Worm (Caenorhabditis elegans) whole organism, L3 larva: ENCODE data around the gene nhr-28.

ENCODE experiments used
- R02D3.7 ChIP-seq: fragments of 150-350 bp; optimal IDR thresholded peaks from 2 replicates; lab custom pipeline; 2014; ENCODE audit warnings: missing biosample characterization, missing genetic modification characterization
- aly-2 ChIP-seq: fragments of 150-350 bp; optimal IDR thresholded peaks from 2 replicates; lab custom pipeline; 2014; ENCODE audit warnings: missing biosample characterization, missing genetic modification characterization
- daf-12 ChIP-seq: fragments of 150-350 bp; optimal IDR thresholded peaks from 2 replicates; lab custom pipeline; 2014; ENCODE audit warnings: missing biosample characterization, missing genetic modification reagents, missing genetic modification characterization
- egl-27 ChIP-seq: sonication (generic microtip); optimal IDR thresholded peaks from 4 replicates; lab custom pipeline; 2017; ENCODE audit warnings: missing biosample characterization, missing genetic modification reagents, missing genetic modification characterization
- elt-1 ChIP-seq: fragments of 150-350 bp; optimal IDR thresholded peaks from 2 replicates; lab custom pipeline; 2014; ENCODE audit warnings: missing biosample characterization, missing genetic modification characterization
- elt-2 ChIP-seq: sonication (generic microtip); optimal IDR thresholded peaks from 2 replicates; lab custom pipeline; 2016; ENCODE audit warnings: missing genetic modification reagents, mild to moderate bottlenecking, missing genetic modification characterization, missing compliant biosample characterization
- eor-1 ChIP-seq, 2 experiments: fragments of 150-350 bp; optimal IDR thresholded peaks; 2 replicates each; lab custom pipeline; 2014 to 2018; ENCODE audit warnings: missing biosample characterization in 2 of 2, missing genetic modification characterization in 2 of 2
- fkh-10 ChIP-seq: sonication (generic microtip); optimal IDR thresholded peaks from 2 replicates; lab custom pipeline; 2017; ENCODE audit warnings: missing biosample characterization, missing genetic modification reagents, missing genetic modification characterization
- fkh-2 ChIP-seq: fragments of 150-350 bp; optimal IDR thresholded peaks from 2 replicates; lab custom pipeline; 2014; ENCODE audit warnings: missing biosample characterization, missing genetic modification reagents, missing genetic modification characterization
- fos-1 ChIP-seq: fragments of 150-350 bp; optimal IDR thresholded peaks from 2 replicates; lab custom pipeline; 2014; ENCODE audit warnings: missing biosample characterization, missing genetic modification characterization
- jun-1 ChIP-seq: fragments of 150-350 bp; optimal IDR thresholded peaks from 2 replicates; lab custom pipeline; 2014; ENCODE audit warnings: missing biosample characterization, missing genetic modification reagents, missing genetic modification characterization
- lin-15B ChIP-seq: fragments of 150-350 bp; optimal IDR thresholded peaks from 2 replicates; lab custom pipeline; 2014; ENCODE audit warnings: missing biosample characterization, missing genetic modification characterization
- lin-39 ChIP-seq: fragments of 150-350 bp; optimal IDR thresholded peaks from 2 replicates; lab custom pipeline; 2018; ENCODE audit warnings: missing biosample characterization, missing genetic modification reagents, missing genetic modification characterization
- mdl-1 ChIP-seq: fragments of 150-350 bp; optimal IDR thresholded peaks from 2 replicates; lab custom pipeline; 2014; ENCODE audit warnings: missing biosample characterization, missing genetic modification characterization
- mml-1 ChIP-seq: fragments of 150-350 bp; sonication (generic microtip); optimal IDR thresholded peaks from 3 replicates; lab custom pipeline; 2014; ENCODE audit warnings: missing biosample characterization, missing genetic modification characterization
- nfya-1 ChIP-seq: sonication (generic microtip); optimal IDR thresholded peaks from 2 replicates; lab custom pipeline; 2017; ENCODE audit warnings: missing genetic modification characterization, mild to moderate bottlenecking, missing compliant biosample characterization, antibody characterized with exemption, moderate library complexity; ENCODE audit not compliant: insufficient read depth
- nhr-11 ChIP-seq: fragments of 150-350 bp; optimal IDR thresholded peaks from 2 replicates; lab custom pipeline; 2014; ENCODE audit warnings: missing biosample characterization, missing genetic modification characterization
- nhr-25 ChIP-seq: sonication (generic microtip); optimal IDR thresholded peaks from 2 replicates; lab custom pipeline; 2017; ENCODE audit warnings: missing biosample characterization, missing genetic modification characterization
- nhr-28 ChIP-seq: fragments of 150-350 bp; optimal IDR thresholded peaks from 2 replicates; lab custom pipeline; 2014; ENCODE audit warnings: missing biosample characterization, missing genetic modification characterization
- nhr-76 ChIP-seq: fragments of 150-350 bp; sonication (generic microtip); optimal IDR thresholded peaks from 5 replicates; lab custom pipeline; 2014; ENCODE audit warnings: missing biosample characterization, missing genetic modification characterization
- nhr-77 ChIP-seq: fragments of 150-350 bp; optimal IDR thresholded peaks from 2 replicates; lab custom pipeline; 2014; ENCODE audit warnings: missing biosample characterization, missing genetic modification characterization
- pha-4 ChIP-seq: fragments of 150-350 bp; optimal IDR thresholded peaks from 2 replicates; lab custom pipeline; 2014; ENCODE audit warnings: missing biosample characterization, missing genetic modification reagents, missing genetic modification characterization
- pqm-1 ChIP-seq: fragments of 150-350 bp; optimal IDR thresholded peaks from 2 replicates; lab custom pipeline; 2017; ENCODE audit warnings: missing biosample characterization, missing genetic modification characterization, inconsistent platforms
- sea-2 ChIP-seq: fragments of 150-350 bp; sonication (generic microtip); optimal IDR thresholded peaks from 4 replicates; lab custom pipeline; 2014; ENCODE audit warnings: missing biosample characterization, missing genetic modification reagents, missing genetic modification characterization
- skn-1 ChIP-seq: fragments of 150-350 bp; optimal IDR thresholded peaks from 2 replicates; lab custom pipeline; 2014; ENCODE audit warnings: missing biosample characterization, missing genetic modification characterization
- snpc-4 ChIP-seq: fragments of 150-350 bp; optimal IDR thresholded peaks from 2 replicates; lab custom pipeline; 2014; ENCODE audit warnings: missing biosample characterization, missing genetic modification characterization
- tbx-2 ChIP-seq: sonication (generic microtip); optimal IDR thresholded peaks from 2 replicates; lab custom pipeline; 2016; ENCODE audit warnings: mild to moderate bottlenecking, missing genetic modification characterization, missing compliant biosample characterization
- unc-39 ChIP-seq: sonication (generic microtip); optimal IDR thresholded peaks from 4 replicates; lab custom pipeline; 2017; ENCODE audit warnings: missing biosample characterization, missing genetic modification characterization
- zag-1 ChIP-seq: fragments of 150-350 bp; optimal IDR thresholded peaks from 2 replicates; lab custom pipeline; 2014; ENCODE audit warnings: missing biosample characterization, missing genetic modification characterization
- ztf-11 ChIP-seq: fragments of 150-350 bp; optimal IDR thresholded peaks from 2 replicates; lab custom pipeline; 2014; ENCODE audit warnings: missing biosample characterization, missing genetic modification characterization
- ztf-4 ChIP-seq: fragments of 150-350 bp; optimal IDR thresholded peaks from 2 replicates; lab custom pipeline; 2014; ENCODE audit warnings: missing biosample characterization, missing genetic modification characterization

Gene nhr-28

DNA sequence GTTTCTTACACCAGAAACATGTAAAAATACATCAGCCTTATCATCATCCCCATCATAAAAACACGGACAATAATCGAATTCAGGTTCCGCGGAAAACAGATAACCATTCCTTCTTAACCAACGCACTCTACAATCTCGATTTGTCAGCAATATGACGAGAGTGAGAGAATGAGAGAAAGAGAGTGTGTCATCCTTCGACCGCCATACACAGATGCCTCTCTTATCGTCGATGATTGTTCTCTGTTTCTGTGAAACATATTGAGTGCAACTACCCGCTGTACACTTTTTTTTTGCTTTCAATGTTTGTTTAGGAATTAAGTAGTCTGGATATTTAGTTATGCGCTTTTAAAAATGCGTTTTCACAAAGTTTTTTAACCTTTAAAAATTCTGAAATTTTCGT, 5.8 kb upstream of the nhr-28 start (continued):
- no peak for TF ChIP-seq mdl-1
- peak; percentile 91 for TF ChIP-seq skn-1 (tag; lab: Kevin White, UChicago)
- TF ChIP-seq nhr-76 (tag; lab: Kevin White, UChicago) = no peak
- TF ChIP-seq fkh-2 = no peak
- TF ChIP-seq snpc-4 = no peak
- TF ChIP-seq nfya-1 (tag; lab: Kevin White, UChicago) = peak; percentile 33
- TF ChIP-seq nhr-25 (tag; lab: Kevin White, UChicago) = peak; percentile 36

DNA sequence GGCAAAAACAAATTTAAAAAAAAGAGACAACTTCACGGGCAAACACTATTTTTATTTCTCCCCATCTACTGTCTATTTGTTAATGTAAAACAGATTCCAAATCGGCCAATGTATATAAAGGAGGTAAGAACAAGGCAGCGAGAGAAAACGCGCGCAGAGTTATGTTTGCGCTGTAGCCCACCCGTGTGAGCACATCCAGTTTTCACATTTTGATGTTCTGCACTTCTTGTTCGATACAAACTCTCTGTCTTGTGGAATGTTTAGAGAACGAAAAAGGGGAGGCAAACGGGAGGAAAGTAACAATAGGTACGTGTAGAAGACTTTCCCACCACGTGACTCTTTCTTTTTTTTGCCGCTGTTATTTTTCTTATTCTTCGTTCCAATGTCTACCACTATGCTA, 2.3 kb upstream of the nhr-28 start:
- peak; percentile 84 for TF ChIP-seq pha-4 (tag; lab: Kevin White, UChicago)
- TF ChIP-seq egl-27 (tag; lab: Kevin White, UChicago) = no peak
- TF ChIP-seq mml-1 (tag; lab: Kevin White, UChicago) = no peak
- peak; percentile 89 for TF ChIP-seq fkh-10

DNA sequence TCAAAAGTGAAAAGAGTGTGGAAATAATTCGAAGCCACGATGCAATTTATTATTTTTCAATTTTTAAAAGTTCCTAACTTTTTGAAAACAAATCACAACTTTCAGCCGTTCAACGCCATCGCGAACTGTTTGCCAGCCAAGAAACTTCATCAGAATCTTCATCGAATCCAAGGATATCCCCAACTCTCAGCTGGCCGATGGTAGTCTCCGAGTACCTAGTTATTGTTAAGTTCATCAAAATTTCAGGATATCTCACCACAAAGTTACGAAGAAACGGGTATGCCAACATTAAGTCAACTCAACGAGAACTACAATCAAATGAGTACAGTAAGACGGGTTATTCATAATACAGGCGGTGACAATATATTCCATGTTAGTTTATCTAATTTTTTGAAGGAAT, 1.6 kb downstream of the nhr-28 start:
- TF ChIP-seq nhr-77 (tag; lab: Kevin White, UChicago) = no peak
- TF ChIP-seq pqm-1 = no peak
- TF ChIP-seq fkh-10 = peak; percentile 91

DNA sequence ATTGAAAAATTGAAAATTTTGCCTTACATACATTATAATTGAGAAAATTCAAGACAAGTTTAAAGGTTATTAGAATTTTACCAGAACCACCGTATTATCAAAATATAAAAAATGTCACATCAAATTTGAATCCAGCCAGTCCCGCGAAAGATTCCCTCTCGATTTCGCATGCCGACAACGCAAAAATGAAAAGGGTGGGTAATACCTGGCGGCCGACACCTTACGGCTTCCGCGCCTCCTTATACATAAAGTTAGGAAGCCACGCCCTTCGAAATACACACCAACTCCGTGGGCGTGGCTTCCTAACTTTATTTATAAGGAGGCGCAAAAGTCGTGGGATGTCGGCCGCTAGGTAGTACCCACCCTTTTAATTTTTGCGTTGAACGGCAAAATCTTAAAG, 2.8 kb downstream of the nhr-28 start:
- TF ChIP-seq R02D3.7 (tag; lab: Kevin White, UChicago) (no peak), fkh-10 (peak; percentile 82), elt-1 (tag; lab: Kevin White, UChicago) (no peak), sea-2 (GFP tag; lab: Kevin White, UChicago) (no peak), snpc-4 (peak; percentile 23), unc-39 (tag; lab: Kevin White, UChicago) (no peak), lin-39 (no peak)

DNA sequence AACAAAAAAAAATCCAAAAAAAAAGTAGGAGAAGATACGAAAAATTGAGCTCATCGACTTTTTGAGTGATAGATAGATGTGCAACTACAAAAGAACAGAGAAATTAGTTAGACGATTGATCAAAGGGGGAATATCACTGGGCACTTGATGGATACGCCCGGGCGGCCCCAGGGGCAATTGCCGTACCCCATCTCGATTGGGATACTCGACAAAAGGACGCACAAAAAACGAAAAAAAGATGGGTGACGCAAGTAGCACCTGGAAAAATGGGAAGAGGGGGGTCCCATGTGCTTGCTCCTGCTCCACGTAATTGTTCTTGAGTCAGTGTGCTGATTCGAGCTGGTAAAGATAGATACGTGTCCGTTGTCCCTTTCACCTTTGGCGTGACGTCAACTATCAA, 6.2 kb downstream of the nhr-28 start:
- no peak for TF ChIP-seq sea-2 (GFP tag; lab: Kevin White, UChicago)
- no peak for TF ChIP-seq eor-1 (tag; optimal IDR thresholded peaks at IDR 0.05; lab: Kevin White, UChicago)
- TF ChIP-seq pha-4 (tag; lab: Kevin White, UChicago) = no peak
- TF ChIP-seq jun-1 (tag; lab: Kevin White, UChicago) = no peak
- TF ChIP-seq tbx-2 (tag; lab: Kevin White, UChicago) = no peak
- TF ChIP-seq aly-2 = no peak
- TF ChIP-seq nhr-11 (tag; lab: Kevin White, UChicago) = no peak
- peak; percentile 84 for TF ChIP-seq fkh-10
- TF ChIP-seq lin-15B (tag; lab: Kevin White, UChicago) = no peak

DNA sequence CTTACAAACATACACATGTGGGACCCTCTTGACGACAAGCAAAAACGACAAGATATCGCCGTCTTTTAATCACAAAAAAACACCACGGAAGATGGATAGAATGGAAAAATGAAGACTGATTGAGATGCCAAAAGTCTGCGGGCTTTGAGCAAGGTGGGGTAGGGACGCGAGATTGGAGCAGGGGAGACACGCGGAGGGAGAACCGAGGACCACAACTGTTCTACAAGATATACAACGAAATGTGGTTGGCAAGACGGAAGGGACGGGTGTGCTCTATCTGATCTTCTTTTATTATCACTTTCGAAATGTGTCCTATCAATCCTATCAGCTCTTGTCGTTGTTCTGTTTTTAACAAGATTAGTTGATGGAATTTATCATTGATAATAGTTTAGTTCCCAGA, 8.9 kb downstream of the nhr-28 start:
- TF ChIP-seq fos-1 (tag; lab: Kevin White, UChicago) = no peak
- TF ChIP-seq fkh-10 = peak; percentile 63
- peak; percentile 22 for TF ChIP-seq nfya-1 (tag; lab: Kevin White, UChicago)
- TF ChIP-seq elt-2 (tag; lab: Kevin White, UChicago) = no peak
- no peak for TF ChIP-seq ztf-4 (tag; lab: Kevin White, UChicago)
- no peak for TF ChIP-seq ztf-11 (tag; lab: Kevin White, UChicago)
- no peak for TF ChIP-seq skn-1 (tag; lab: Kevin White, UChicago)
- TF ChIP-seq zag-1 (tag; lab: Kevin White, UChicago) = no peak
- TF ChIP-seq daf-12 (tag; lab: Kevin White, UChicago) = no peak
- no peak for TF ChIP-seq nhr-28
- TF ChIP-seq pqm-1 = no peak
- TF ChIP-seq lin-39 = peak; percentile 24

DNA sequence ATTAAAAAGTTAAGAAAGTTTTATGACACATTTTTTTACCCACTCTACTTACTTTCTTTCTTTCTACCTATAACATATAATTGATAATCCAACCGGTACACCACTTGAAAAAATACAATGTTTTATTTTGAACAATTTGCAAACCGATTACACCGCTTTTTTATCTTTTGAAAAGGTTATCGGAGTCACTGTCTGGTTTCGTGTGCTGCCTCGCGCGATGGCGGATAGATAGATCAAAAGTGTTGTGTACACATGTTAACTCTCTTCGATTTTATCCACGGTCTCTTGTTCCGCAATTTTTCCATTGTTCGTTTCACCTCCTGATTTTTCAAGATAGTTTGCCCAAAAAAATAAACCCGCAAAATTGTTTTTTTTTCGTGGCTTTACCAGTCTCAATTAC, 11.7 kb downstream of the nhr-28 start:
- TF ChIP-seq lin-39 (no peak), fkh-10 (peak; percentile 75)
